Worm (Caenorhabditis elegans): ENCODE results near the gene mmad-1.
"Not testable (repeated sequence)": the region's sequence is repeated elsewhere in the genome, so short reads cannot be mapped to it uniquely, and the experiment has no call there.

Gene mmad-1

DNA sequence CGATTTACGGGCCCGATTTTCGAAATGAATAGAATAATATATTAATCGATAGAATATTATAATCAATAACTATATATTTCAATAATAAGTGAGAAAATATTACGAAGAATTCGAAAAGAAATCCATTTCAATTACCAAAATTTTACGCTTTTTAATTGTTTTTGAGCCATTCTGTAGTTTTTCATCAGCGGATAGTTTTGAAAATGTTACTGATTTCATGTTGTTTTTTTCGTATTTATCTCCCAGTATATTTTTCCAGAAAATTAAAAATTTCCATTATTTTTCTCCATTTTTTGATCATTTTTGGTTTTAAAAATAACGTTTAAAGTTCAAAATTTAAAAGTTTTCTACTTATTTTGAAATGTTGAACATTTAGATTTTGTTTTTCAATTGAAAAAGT is 43.1 kb downstream of the mmad-1 start, which contains the start of gene T28A8.3:
TSS of gene T28A8.3 (plus strand) at position 301 of the 400 bp plus-strand sequence.
- TF ChIP-seq nhr-28 (tag; optimal IDR thresholded peaks at IDR 0.05): no peak
- TF ChIP-seq unc-62 (GFP tag; optimal IDR thresholded peaks at IDR 0.05): no peak
- no peak for TF ChIP-seq lsy-12 (tag; optimal IDR thresholded peaks at IDR 0.05)
- no peak for TF ChIP-seq ceh-16 (tag; optimal IDR thresholded peaks at IDR 0.05)
- TF ChIP-seq nhr-12 (tag; optimal IDR thresholded peaks at IDR 0.05): no peak
- no peak for TF ChIP-seq ceh-28 (tag; optimal IDR thresholded peaks at IDR 0.05)
- no peak for TF ChIP-seq nhr-76 (tag; optimal IDR thresholded peaks at IDR 0.05)
- TF ChIP-seq unc-39 (tag; optimal IDR thresholded peaks at IDR 0.05): no peak
- no peak for TF ChIP-seq lin-15B (tag; optimal IDR thresholded peaks at IDR 0.05)
- TF ChIP-seq egl-27 (tag; optimal IDR thresholded peaks at IDR 0.05): no peak
- TF ChIP-seq daf-12 (tag; optimal IDR thresholded peaks at IDR 0.05): no peak

DNA sequence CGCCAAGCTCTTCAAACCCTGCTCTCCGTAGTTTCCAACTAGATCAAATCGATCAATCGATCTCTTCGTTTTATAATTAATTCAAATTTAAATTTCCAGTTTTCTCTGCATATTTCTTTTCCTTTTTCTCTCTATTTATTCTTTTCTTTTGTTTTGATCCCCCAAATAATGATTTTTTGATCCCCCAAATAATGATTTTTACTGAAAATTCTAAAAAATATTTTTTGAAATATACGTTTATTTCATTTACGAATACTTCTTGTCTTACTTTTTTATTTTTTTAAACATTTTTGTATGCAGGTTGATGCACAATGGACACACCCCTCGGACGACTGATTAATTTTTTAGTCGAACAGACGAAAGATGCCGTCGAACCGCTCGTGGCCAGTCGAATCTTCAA is 45.4 kb downstream of the mmad-1 start, which contains the start of gene T28A8.4:
TSS of gene T28A8.4 (plus strand) at position 301 of the 400 bp plus-strand sequence.
- TF ChIP-seq nhr-76 (tag; optimal IDR thresholded peaks at IDR 0.05): no peak
- TF ChIP-seq ztf-4 (tag; optimal IDR thresholded peaks at IDR 0.05): no peak
- TF ChIP-seq ztf-11 (tag; optimal IDR thresholded peaks at IDR 0.05): no peak
- no peak for TF ChIP-seq eor-1 (tag; optimal IDR thresholded peaks at IDR 0.05)
- TF ChIP-seq egl-5 (tag; optimal IDR thresholded peaks at IDR 0.05): no peak
- TF ChIP-seq elt-3 (tag; optimal IDR thresholded peaks at IDR 0.05): no peak
- no peak for TF ChIP-seq nfya-1 (tag; optimal IDR thresholded peaks at IDR 0.05; ENCODE audit: insufficient read depth)
- TF ChIP-seq jun-1 (tag; optimal IDR thresholded peaks at IDR 0.05): no peak
- TF ChIP-seq ceh-28 (tag; optimal IDR thresholded peaks at IDR 0.05): no peak
- no peak for TF ChIP-seq elt-1 (tag; optimal IDR thresholded peaks at IDR 0.05)
- no peak for TF ChIP-seq nhr-237 (tag; optimal IDR thresholded peaks at IDR 0.05)
- TF ChIP-seq tbx-2 (tag; optimal IDR thresholded peaks at IDR 0.05): no peak
- no peak for TF ChIP-seq lin-15B (tag; optimal IDR thresholded peaks at IDR 0.05)
- no peak for TF ChIP-seq nhr-25 (tag; optimal IDR thresholded peaks at IDR 0.05)
- no peak for TF ChIP-seq pqm-1 (tag; optimal IDR thresholded peaks at IDR 0.05)
- no peak for TF ChIP-seq mdl-1 (tag; optimal IDR thresholded peaks at IDR 0.05)
- TF ChIP-seq egl-27 (tag; optimal IDR thresholded peaks at IDR 0.05): no peak
- no peak for TF ChIP-seq R02D3.7 (tag; optimal IDR thresholded peaks at IDR 0.05)

DNA sequence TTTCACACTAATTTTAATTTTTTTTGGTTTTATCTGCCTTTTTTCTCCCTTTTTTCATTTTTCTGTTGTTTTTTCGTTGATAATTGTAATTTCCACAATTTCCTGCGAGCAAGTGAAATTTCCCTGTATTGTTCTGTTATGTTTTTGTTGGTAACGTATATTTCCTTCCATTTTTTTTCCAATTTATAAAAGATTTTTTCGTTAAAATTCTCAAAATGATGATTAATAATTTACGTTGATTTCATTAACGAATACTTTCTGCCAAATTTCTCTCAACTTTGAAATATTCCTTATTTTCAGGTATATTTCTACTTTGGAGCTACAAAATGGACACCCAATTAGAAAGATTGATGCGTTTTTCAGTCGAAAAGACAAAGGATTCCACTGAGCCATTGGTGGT is 46.3 kb downstream of the mmad-1 start, which contains the start of gene T28A8.8:
TSS of gene T28A8.8 (plus strand) at position 301 of the 400 bp plus-strand sequence.
- TF ChIP-seq ztf-4 (tag; optimal IDR thresholded peaks at IDR 0.05): no peak
- no peak for TF ChIP-seq snpc-4 (tag; optimal IDR thresholded peaks at IDR 0.05)
- TF ChIP-seq fkh-10 (GFP tag; optimal IDR thresholded peaks at IDR 0.05): no peak
- TF ChIP-seq ceh-9 (tag; optimal IDR thresholded peaks at IDR 0.05): no peak
- no peak for TF ChIP-seq lin-15B (tag; optimal IDR thresholded peaks at IDR 0.05)
- TF ChIP-seq egl-27 (tag; optimal IDR thresholded peaks at IDR 0.05): no peak
- no peak for TF ChIP-seq nhr-67 (tag; optimal IDR thresholded peaks at IDR 0.05)
- no peak for TF ChIP-seq fkh-2 (tag; optimal IDR thresholded peaks at IDR 0.05)
- TF ChIP-seq ceh-28 (tag; optimal IDR thresholded peaks at IDR 0.05): no peak
- TF ChIP-seq pha-4 (tag; optimal IDR thresholded peaks at IDR 0.05): no peak

DNA sequence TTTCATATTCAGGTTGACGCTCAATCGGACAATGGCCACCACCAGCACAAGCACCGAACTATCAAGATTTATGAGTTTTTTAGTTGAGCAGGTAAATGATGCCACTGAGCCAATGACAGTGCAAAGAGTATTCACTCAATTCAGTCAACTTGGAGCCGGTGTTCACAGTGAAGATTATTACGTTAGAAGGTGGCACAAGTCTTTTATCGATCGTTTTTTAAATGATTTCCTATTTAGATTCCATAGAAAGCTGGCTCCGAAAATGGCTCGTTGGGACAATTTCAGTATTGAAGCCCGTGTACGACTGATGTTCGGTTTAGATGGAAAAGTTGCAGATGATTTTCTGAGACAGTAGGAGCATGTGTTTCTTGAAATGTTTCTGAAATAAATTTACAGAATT is 47.2 kb downstream of the mmad-1 start, which contains the start of gene T28A8.5:
TSS of gene T28A8.5 (plus strand) at position 32 of the 400 bp plus-strand sequence.
- TF ChIP-seq lin-15B (tag; optimal IDR thresholded peaks at IDR 0.05): no peak
- TF ChIP-seq tbx-2 (tag; optimal IDR thresholded peaks at IDR 0.05): no peak
- TF ChIP-seq ztf-11 (tag; optimal IDR thresholded peaks at IDR 0.05): no peak
- TF ChIP-seq egl-5 (tag; optimal IDR thresholded peaks at IDR 0.05): no peak
- no peak for TF ChIP-seq lsy-12 (tag; optimal IDR thresholded peaks at IDR 0.05)
- no peak for TF ChIP-seq aly-2 (tag; optimal IDR thresholded peaks at IDR 0.05)
- TF ChIP-seq unc-62 (GFP tag; optimal IDR thresholded peaks at IDR 0.05): no peak
- no peak for TF ChIP-seq elt-2 (tag; optimal IDR thresholded peaks at IDR 0.05)
- no peak for TF ChIP-seq snpc-4 (tag; optimal IDR thresholded peaks at IDR 0.05)
- no peak for TF ChIP-seq elt-1 (tag; optimal IDR thresholded peaks at IDR 0.05)
- TF ChIP-seq ceh-82 (tag; optimal IDR thresholded peaks at IDR 0.05): no peak
- no peak for TF ChIP-seq fkh-2 (tag; optimal IDR thresholded peaks at IDR 0.05)

DNA sequence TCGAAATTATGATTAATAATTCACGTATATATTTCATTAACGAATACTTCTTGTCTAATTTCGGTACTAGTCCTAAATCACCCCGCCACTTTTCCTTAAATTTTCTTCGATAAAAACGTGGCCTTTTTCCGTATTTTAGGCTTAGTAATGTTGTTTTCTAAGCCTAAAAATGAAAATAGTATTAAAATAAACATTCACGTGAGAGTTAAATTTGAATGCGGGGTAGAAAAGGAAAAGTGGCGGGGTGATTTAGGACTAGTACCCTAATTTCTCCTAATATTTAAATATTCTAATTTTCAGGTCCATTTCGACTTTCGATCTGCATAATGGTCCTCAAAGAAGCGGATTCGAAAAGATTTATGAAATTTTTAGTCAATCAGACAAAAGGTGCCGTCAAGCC is 49.9 kb downstream of the mmad-1 start, which contains the start of gene T28A8.6:
TSS of gene T28A8.6 (plus strand) at position 301 of the 400 bp plus-strand sequence.
- not testable (repeated sequence) for TF ChIP-seq nhr-11, nhr-12, pqm-1 (tag; optimal IDR thresholded peaks at IDR 0.05)
